Fruit fly (Drosophila melanogaster): ENCODE results near the gene Sol1.

DNA sequence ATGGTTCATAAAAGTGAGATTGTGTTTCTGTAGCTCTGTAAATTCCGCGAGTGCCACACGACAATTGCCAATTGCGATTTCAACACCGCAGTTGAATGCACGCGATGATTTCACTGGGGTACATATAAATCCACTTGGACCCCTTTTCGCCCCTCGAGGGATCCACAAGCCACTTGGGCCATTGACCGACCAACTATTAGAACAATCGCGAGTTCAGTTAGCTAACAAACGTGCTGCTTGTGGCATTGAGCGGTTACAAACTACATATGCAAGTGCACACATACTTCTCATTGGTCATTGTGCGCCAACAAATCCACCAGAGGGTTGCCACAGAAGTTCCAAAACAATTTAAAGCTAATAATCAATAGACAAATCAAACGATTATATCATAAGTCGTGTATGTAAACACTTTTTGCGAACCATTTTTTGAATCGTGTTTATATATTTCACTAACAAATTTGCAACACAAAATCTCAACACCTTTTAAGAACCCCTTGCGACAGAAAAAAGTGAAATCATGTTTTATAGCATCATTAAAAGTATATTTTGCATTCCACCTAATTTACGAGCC, 4.8 kb upstream of the Sol1 start:
- no peak for TF ChIP-seq h (optimal IDR thresholded peaks at IDR 0.05)
- no peak for TF ChIP-seq Myc (optimal IDR thresholded peaks at IDR 0.05)
- TF ChIP-seq insv (optimal IDR thresholded peaks at IDR 0.05) = no peak
- TF ChIP-seq psq (optimal IDR thresholded peaks at IDR 0.05) = no peak
- TF ChIP-seq Sin3A (optimal IDR thresholded peaks at IDR 0.05) = no peak
- TF ChIP-seq ttk (optimal IDR thresholded peaks at IDR 0.05) = no peak

Measured in Kc167 (cell line).